Worm (Caenorhabditis elegans) whole organism, young adult: Measurements from ENCODE around the gene F01G10.10.

Experiments used
- B0019.2 ChIP-seq: fragments of 200-800 bp; sonication (Bioruptor generic); conservative IDR thresholded peaks from 2 replicates; pipeline ENCODE4 v1.3.6; 2022; ENCODE audit warnings: missing genetic modification reagents, missing genetic modification characterization, missing compliant biosample characterization
- Y56A3A.18 ChIP-seq: fragments of 200-800 bp; sonication (Bioruptor generic); IDR thresholded peaks from 2 replicates; pipeline ENCODE4 v1.3.6; 2022; ENCODE audit warnings: missing genetic modification reagents, missing genetic modification characterization, missing compliant biosample characterization
- ceh-79 ChIP-seq: sonication (generic microtip); optimal IDR thresholded peaks from 2 replicates; lab custom pipeline; 2017; ENCODE audit warnings: mild to moderate bottlenecking, missing genetic modification characterization, missing compliant biosample characterization
- dpl-1 ChIP-seq: fragments of 150-350 bp; optimal IDR thresholded peaks from 2 replicates; lab custom pipeline; 2014; ENCODE audit warnings: missing biosample characterization, missing genetic modification reagents, missing genetic modification characterization
- lin-35 ChIP-seq, 3 experiments: fragments of 150-350 bp in 2 of 3; sonication (generic microtip) in 1 of 3; optimal IDR thresholded peaks; 2 replicates each; lab custom pipeline; 2014 to 2018; ENCODE audit warnings: missing biosample characterization in 3 of 3, missing genetic modification characterization in 3 of 3, missing genetic modification reagents in 3 of 3
- madf-10 ChIP-seq: sonication (generic microtip); optimal IDR thresholded peaks from 2 replicates; lab custom pipeline; 2016; ENCODE audit warnings: mild to moderate bottlenecking, missing genetic modification characterization, missing compliant biosample characterization
- snpc-4 ChIP-seq, 5 experiments: fragments of 150-350 bp in 1 of 5; sonication (generic microtip) in 4 of 5; optimal IDR thresholded peaks; 2 replicates each; lab custom pipeline; 2014 to 2018; ENCODE audit warnings: missing genetic modification characterization in 5 of 5, missing biosample characterization in 3 of 5, antibody characterized with exemption in 2 of 5, mild to moderate bottlenecking in 2 of 5, missing compliant biosample characterization in 2 of 5, missing genotype in 2 of 5, moderate library complexity in 2 of 5, missing genetic modification reagents in 1 of 5

DNA sequence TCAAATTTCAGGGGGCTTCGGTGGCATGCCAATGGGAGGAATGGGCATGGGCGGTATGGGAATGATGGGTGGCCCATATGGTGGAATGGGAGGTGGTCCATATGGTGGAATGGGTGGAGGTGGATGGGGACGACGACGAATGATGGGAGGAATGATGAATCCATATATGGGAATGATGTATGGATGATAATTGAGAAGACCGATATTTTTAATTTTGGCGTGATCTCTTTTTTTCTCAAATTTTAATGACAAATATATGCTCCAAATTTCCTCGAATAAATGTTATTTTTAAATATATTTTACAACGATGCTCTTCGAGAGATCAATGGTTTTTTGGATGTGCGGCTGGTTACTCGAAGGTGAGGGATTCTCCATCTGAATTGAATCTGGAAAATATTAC lies 31.8 kb downstream of the F01G10.10 start, which contains the start of gene Y43C5A.4:
- TF ChIP-seq madf-10 (tag; lab: Kevin White, UChicago): no peak
- TF ChIP-seq ceh-79 (tag; lab: Kevin White, UChicago): no peak
- no peak for TF ChIP-seq dpl-1 (GFP tag; lab: Kevin White, UChicago)
- TF ChIP-seq lin-35 (GFP tag; optimal IDR thresholded peaks at IDR 0.05; lab: Kevin White, UChicago): no peak
- TF ChIP-seq snpc-4 (GFP tag; optimal IDR thresholded peaks at IDR 0.05; lab: Kevin White, UChicago): no peak
- no peak for TF ChIP-seq snpc-4 (tag; optimal IDR thresholded peaks at IDR 0.05; lab: Kevin White, UChicago)
- TF ChIP-seq Y56A3A.18 (GFP tag; lab: Robert Waterston, UW): no peak
- no peak for TF ChIP-seq B0019.2 (GFP tag; lab: Robert Waterston, UW)
